Worm (Caenorhabditis elegans): ENCODE data around the gene K02C4.2.

K02C4.2 gene

DNA sequence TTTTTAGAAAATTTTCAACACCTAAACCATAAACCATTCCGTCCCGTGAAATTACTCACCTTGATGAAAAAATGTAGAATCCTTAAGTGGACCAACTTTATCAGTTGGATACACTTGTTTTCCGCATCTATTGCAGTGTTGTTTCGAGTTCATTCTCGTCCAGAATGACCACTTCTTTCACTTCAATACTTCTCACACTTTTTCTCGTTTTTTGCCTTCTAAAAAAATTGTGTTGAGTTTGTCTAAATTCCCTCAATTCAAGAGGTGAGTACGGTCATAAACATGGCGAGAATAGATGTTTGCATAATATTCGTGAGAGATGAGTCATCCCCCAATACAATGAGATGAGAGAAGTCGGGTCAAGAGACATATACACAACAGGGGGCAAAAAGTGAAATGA lies 17.0 kb downstream of the K02C4.2 start, which contains the start of gene ltd-1:
Gene ltd-1, minus strand, starts transcription at position 218 of the 400 bp plus-strand sequence.
- TF ChIP-seq lin-13 (GFP tag; optimal IDR thresholded peaks at IDR 0.05): no peak
- no peak for TF ChIP-seq nhr-237 (tag; optimal IDR thresholded peaks at IDR 0.05)
- TF ChIP-seq unc-30 (tag; optimal IDR thresholded peaks at IDR 0.05): no peak
- TF ChIP-seq efl-1 (optimal IDR thresholded peaks at IDR 0.05): no peak
- TF ChIP-seq efl-1 (GFP tag; optimal IDR thresholded peaks at IDR 0.05 in 1 of 2): peak in 1 of 2 experiments; percentile 60
- TF ChIP-seq lin-15B (tag; optimal IDR thresholded peaks at IDR 0.05): no peak
- TF ChIP-seq blmp-1 (tag; optimal IDR thresholded peaks at IDR 0.05): peak; percentile 21
- TF ChIP-seq zag-1 (tag; optimal IDR thresholded peaks at IDR 0.05): no peak
- no peak for TF ChIP-seq snu-23 (GFP tag; optimal IDR thresholded peaks at IDR 0.05)
- no peak for TF ChIP-seq hpl-2 (GFP tag; optimal IDR thresholded peaks at IDR 0.05)
- no peak for TF ChIP-seq lsy-2 (tag; optimal IDR thresholded peaks at IDR 0.05)
- no peak for TF ChIP-seq tbx-2 (tag; optimal IDR thresholded peaks at IDR 0.05)

- no peak for TF ChIP-seq hlh-17 (GFP tag; optimal IDR thresholded peaks at IDR 0.05; ENCODE audit: borderline replicate concordance)
- no peak for TF ChIP-seq lin-14 (GFP tag; optimal IDR thresholded peaks at IDR 0.05)
- no peak for TF ChIP-seq nhr-47 (tag; optimal IDR thresholded peaks at IDR 0.05)
- TF ChIP-seq fos-1 (tag; optimal IDR thresholded peaks at IDR 0.05): no peak
- no peak for TF ChIP-seq pag-3 (tag; optimal IDR thresholded peaks at IDR 0.05; ENCODE audit: borderline replicate concordance, insufficient read depth)
- TF ChIP-seq efl-3 (GFP tag; optimal IDR thresholded peaks at IDR 0.05): no peak
- TF ChIP-seq nhr-84 (tag; optimal IDR thresholded peaks at IDR 0.05): no peak
- TF ChIP-seq snpc-4 (tag; optimal IDR thresholded peaks at IDR 0.05): no peak
- TF ChIP-seq aly-2 (tag; optimal IDR thresholded peaks at IDR 0.05): no peak
- TF ChIP-seq ces-1 (GFP tag; optimal IDR thresholded peaks at IDR 0.05): no peak
- TF ChIP-seq hpl-2 (GFP tag; optimal IDR thresholded peaks at IDR 0.05): no peak
- TF ChIP-seq alr-1 (tag; optimal IDR thresholded peaks at IDR 0.05; ENCODE audit: borderline replicate concordance): no peak
- TF ChIP-seq aha-1 (tag; optimal IDR thresholded peaks at IDR 0.05): no peak
- TF ChIP-seq skn-1 (tag; optimal IDR thresholded peaks at IDR 0.05): no peak
- no peak for TF ChIP-seq elt-3 (tag; optimal IDR thresholded peaks at IDR 0.05)
- TF ChIP-seq nhr-85 (tag): no peak
- TF ChIP-seq mep-1 (tag; optimal IDR thresholded peaks at IDR 0.05): no peak
These were observed 17.7 kb downstream of the K02C4.2 start for ce11 chrII:8093283-8093682.

DNA sequence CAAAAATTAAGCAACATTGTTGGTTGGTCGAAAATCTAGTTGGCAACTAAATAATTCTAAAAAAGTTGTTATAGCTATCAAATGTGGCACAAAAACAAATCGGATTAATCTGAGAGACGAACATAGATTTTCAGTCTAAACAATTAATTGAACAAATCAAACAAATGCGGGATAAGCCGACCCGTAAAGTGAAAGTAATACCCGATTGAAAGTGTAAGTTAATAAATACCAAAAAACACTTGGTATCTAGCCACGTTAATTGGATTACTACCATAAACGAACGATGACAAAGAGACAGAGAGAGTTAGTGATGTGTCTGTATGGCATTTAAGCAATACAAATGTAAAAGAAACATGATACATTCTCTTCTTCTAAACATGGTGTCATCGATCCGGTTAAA lies 18.4 kb downstream of the K02C4.2 start:
- TF ChIP-seq efl-3 (GFP tag; optimal IDR thresholded peaks at IDR 0.05) (no peak), ceh-90 (tag; optimal IDR thresholded peaks at IDR 0.05) (no peak), lin-15B (tag; optimal IDR thresholded peaks at IDR 0.05) (no peak), blmp-1 (tag; optimal IDR thresholded peaks at IDR 0.05) (peak; percentile 58), lin-14 (GFP tag; optimal IDR thresholded peaks at IDR 0.05) (no peak), dsc-1 (tag; optimal IDR thresholded peaks at IDR 0.05) (no peak), nhr-77 (tag; optimal IDR thresholded peaks at IDR 0.05) (no peak), xbp-1 (tag; optimal IDR thresholded peaks at IDR 0.05) (no peak)

- TF ChIP-seq ama-1 (optimal IDR thresholded peaks at IDR 0.05) (no peak), dpl-1 (GFP tag; optimal IDR thresholded peaks at IDR 0.05) (peak in 1 of 3 experiments; percentile 0), lir-3 (tag; optimal IDR thresholded peaks at IDR 0.05; ENCODE audit: poor library complexity) (no peak), nhr-85 (tag) (peak; percentile 84), nhr-71 (tag; optimal IDR thresholded peaks at IDR 0.05) (peak; percentile 35), blmp-1 (tag; optimal IDR thresholded peaks at IDR 0.05) (peak; percentile 93), aly-2 (tag; optimal IDR thresholded peaks at IDR 0.05) (no peak), fos-1 (tag; optimal IDR thresholded peaks at IDR 0.05) (no peak), lin-35 (GFP tag; optimal IDR thresholded peaks at IDR 0.05) (peak in 1 of 2 experiments; percentile 27), snu-23 (GFP tag; optimal IDR thresholded peaks at IDR 0.05) (peak; percentile 51), nhr-20 (tag; optimal IDR thresholded peaks at IDR 0.05) (peak; percentile 9), lin-13 (GFP tag; optimal IDR thresholded peaks at IDR 0.05) (no peak), lin-14 (GFP tag; optimal IDR thresholded peaks at IDR 0.05) (peak; percentile 76), ceh-90 (tag; optimal IDR thresholded peaks at IDR 0.05) (no peak), mep-1 (tag; optimal IDR thresholded peaks at IDR 0.05) (peak; percentile 53), nhr-84 (tag; optimal IDR thresholded peaks at IDR 0.05) (no peak), jun-1 (tag; optimal IDR thresholded peaks at IDR 0.05) (no peak), pqm-1 (tag; optimal IDR thresholded peaks at IDR 0.05) (no peak), elt-3 (tag; optimal IDR thresholded peaks at IDR 0.05) (peak in 1 of 6 experiments; percentile 3), nhr-11 (tag; optimal IDR thresholded peaks at IDR 0.05) (no peak), efl-1 (optimal IDR thresholded peaks at IDR 0.05) (no peak), efl-1 (GFP tag; optimal IDR thresholded peaks at IDR 0.05 in 1 of 2) (peak in 1 of 2 experiments; percentile 92)
These were observed 23.7 kb downstream of the K02C4.2 start for ce11 chrII:8099212-8099784.
